Fruit fly (Drosophila melanogaster) whole organism, pupa: Measurements from ENCODE around the gene Or71a.
A peak's percentile ranks its signal among the peaks of the same experiment; 100 is the strongest.

Source experiments
- CG10348 ChIP-seq: fragments of 200-800 bp; sonication (Bioruptor generic); IDR thresholded peaks from 2 replicates; pipeline ENCODE4 v1.3.6; 2022; ENCODE audit warnings: missing biosample characterization, missing genetic modification characterization
- CG12605 ChIP-seq: fragments of 200-800 bp; sonication (Bioruptor generic); IDR thresholded peaks from 2 replicates; pipeline ENCODE4 v1.3.6; 2022; ENCODE audit warnings: missing biosample characterization, missing genetic modification characterization
- CG13204 ChIP-seq: fragments of 200-800 bp; sonication (Bioruptor generic); optimal IDR thresholded peaks from 2 replicates; lab custom pipeline; 2018; ENCODE audit warnings: missing biosample characterization, mild to moderate bottlenecking, missing genetic modification characterization, moderate library complexity
- CG14655 ChIP-seq: fragments of 200-800 bp; sonication (Bioruptor generic); optimal IDR thresholded peaks from 3 replicates; lab custom pipeline; 2017; ENCODE audit warnings: mild to moderate bottlenecking, missing biosample characterization, missing genetic modification reagents, missing genetic modification characterization
- CG15710 ChIP-seq: fragments of 200-800 bp; sonication (Bioruptor generic); optimal IDR thresholded peaks from 2 replicates; lab custom pipeline; 2018; ENCODE audit warnings: missing biosample characterization, mild to moderate bottlenecking, missing genetic modification characterization, moderate library complexity
- CG17806 ChIP-seq: fragments of 200-800 bp; sonication (Bioruptor generic); optimal IDR thresholded peaks from 2 replicates; lab custom pipeline; 2018; ENCODE audit warnings: missing biosample characterization, mild to moderate bottlenecking, missing genetic modification characterization, moderate library complexity
- CG32121 ChIP-seq: fragments of 200-800 bp; sonication (Bioruptor generic); IDR thresholded peaks from 2 replicates; pipeline ENCODE4 v1.3.6; 2022; ENCODE audit warnings: missing biosample characterization, missing genetic modification characterization
- CG34367 ChIP-seq: fragments of 200-800 bp; sonication (Bioruptor generic); optimal IDR thresholded peaks from 2 replicates; lab custom pipeline; 2018; ENCODE audit warnings: missing biosample characterization, mild to moderate bottlenecking, missing genetic modification characterization
- CG4496 ChIP-seq: fragments of 200-800 bp; sonication (Bioruptor generic); IDR thresholded peaks from 3 replicates; pipeline ENCODE4 v1.3.6; 2022; ENCODE audit warnings: missing biosample characterization, missing genetic modification characterization
- CG8159 ChIP-seq: fragments of 200-800 bp; sonication (Bioruptor generic); optimal IDR thresholded peaks from 3 replicates; lab custom pipeline; 2018; ENCODE audit warnings: missing biosample characterization, mild to moderate bottlenecking, missing genetic modification characterization, moderate library complexity
- CG8301 ChIP-seq: fragments of 200-800 bp; sonication (Bioruptor generic); optimal IDR thresholded peaks from 2 replicates; lab custom pipeline; 2018; ENCODE audit warnings: missing biosample characterization, mild to moderate bottlenecking, missing genetic modification characterization
- CG9948 ChIP-seq: fragments of 200-800 bp; sonication (Bioruptor generic); optimal IDR thresholded peaks from 2 replicates; lab custom pipeline; 2018; ENCODE audit warnings: missing biosample characterization, mild to moderate bottlenecking, missing genetic modification characterization, moderate library complexity
- D1 ChIP-seq: fragments of 200-800 bp; sonication (Bioruptor generic); optimal IDR thresholded peaks from 2 replicates; lab custom pipeline; 2018; ENCODE audit warnings: missing biosample characterization, mild to moderate bottlenecking, missing genetic modification characterization, moderate library complexity
- EcR ChIP-seq: fragments of 200-800 bp; sonication (Bioruptor generic); optimal IDR thresholded peaks from 3 replicates; lab custom pipeline; 2019; ENCODE audit warnings: missing biosample characterization, missing genetic modification characterization, mild to moderate bottlenecking, moderate library complexity, missing genetic modification reagents
- Ets98B ChIP-seq: fragments of 200-800 bp; sonication (Bioruptor generic); IDR thresholded peaks from 2 replicates; pipeline ENCODE4 v1.3.6; 2022; ENCODE audit warnings: missing biosample characterization, missing genetic modification characterization
- Pif1A ChIP-seq: fragments of 200-800 bp; sonication (Bioruptor generic); optimal IDR thresholded peaks from 3 replicates; lab custom pipeline; 2016; ENCODE audit warnings: missing biosample characterization, missing genetic modification characterization
- Pif1B ChIP-seq: fragments of 200-800 bp; sonication (Bioruptor generic); optimal IDR thresholded peaks from 3 replicates; lab custom pipeline; 2016; ENCODE audit warnings: missing biosample characterization, missing genetic modification characterization
- Snoo ChIP-seq: fragments of 200-800 bp; sonication (Bioruptor generic); optimal IDR thresholded peaks from 3 replicates; lab custom pipeline; 2017; ENCODE audit warnings: missing biosample characterization, mild to moderate bottlenecking, missing genetic modification characterization, inconsistent platforms
- fd96Ca ChIP-seq: fragments of 200-800 bp; sonication (Bioruptor generic); IDR thresholded peaks from 3 replicates; pipeline ENCODE4 v1.3.6; 2022; ENCODE audit warnings: missing biosample characterization, missing genetic modification characterization
- gl ChIP-seq: fragments of 200-800 bp; sonication (Bioruptor generic); optimal IDR thresholded peaks from 2 replicates; lab custom pipeline; 2018; ENCODE audit warnings: missing biosample characterization, mild to moderate bottlenecking, missing genetic modification characterization
- rn ChIP-seq: fragments of 200-800 bp; sonication (Bioruptor generic); IDR thresholded peaks from 2 replicates; pipeline ENCODE4 v1.3.6; 2022; ENCODE audit warnings: missing biosample characterization, missing genetic modification characterization

Gene Or71a

dm6 chr3L:15043465-15043864 is 34.8 kb downstream of the Or71a start:
- TF ChIP-seq CG4496 (GFP tag; lab: Robert Waterston, UW): no peak
- no peak for TF ChIP-seq CG13204 (GFP tag; lab: Kevin White, UChicago)
- TF ChIP-seq CG32121 (GFP tag; lab: Robert Waterston, UW): no peak
- no peak for TF ChIP-seq Pif1A
- no peak for TF ChIP-seq gl
- no peak for TF ChIP-seq CG15710 (tag; lab: Kevin White, UChicago)
- no peak for TF ChIP-seq rn (GFP tag; lab: Robert Waterston, UW)
- no peak for TF ChIP-seq CG12605
- no peak for TF ChIP-seq CG17806 (tag; lab: Kevin White, UChicago)
- TF ChIP-seq CG14655 (GFP tag; lab: Kevin White, UChicago): no peak
- TF ChIP-seq Snoo (tag; lab: Kevin White, UChicago): no peak
- no peak for TF ChIP-seq EcR (GFP tag; lab: Kevin White, UChicago)
- TF ChIP-seq CG10348 (GFP tag; lab: Robert Waterston, UW): no peak
- no peak for TF ChIP-seq D1 (tag; lab: Kevin White, UChicago)
- no peak for TF ChIP-seq CG8159 (tag; lab: Kevin White, UChicago)
- no peak for TF ChIP-seq CG34367
- no peak for TF ChIP-seq CG9948 (tag; lab: Kevin White, UChicago)
- TF ChIP-seq fd96Ca (GFP tag; lab: Robert Waterston, UW): no peak

- TF ChIP-seq CG9948 (tag; lab: Kevin White, UChicago) (no peak), gl (no peak), CG10348 (GFP tag; lab: Robert Waterston, UW) (no peak), CG4496 (GFP tag; lab: Robert Waterston, UW) (no peak), CG8159 (tag; lab: Kevin White, UChicago) (no peak), CG34367 (no peak), rn (GFP tag; lab: Robert Waterston, UW) (no peak), CG12605 (no peak), CG17806 (tag; lab: Kevin White, UChicago) (no peak), CG14655 (GFP tag; lab: Kevin White, UChicago) (no peak), Pif1B (GFP tag; lab: Kevin White, UChicago) (no peak), Pif1A (no peak), CG8301 (tag; lab: Kevin White, UChicago) (no peak), fd96Ca (GFP tag; lab: Robert Waterston, UW) (no peak), CG15710 (tag; lab: Kevin White, UChicago) (no peak), CG32121 (GFP tag; lab: Robert Waterston, UW) (no peak)
These were observed 35.8 kb downstream of the Or71a start, which contains the start of gene Rpn12R for dm6 chr3L:15042470-15042869. Gene Rpn12R, minus strand, starts transcription at chr3L:15042570.

- no peak for TF ChIP-seq fd96Ca (GFP tag; lab: Robert Waterston, UW)
- no peak for TF ChIP-seq EcR (GFP tag; lab: Kevin White, UChicago)
- TF ChIP-seq CG8301 (tag; lab: Kevin White, UChicago): no peak
- no peak for TF ChIP-seq CG17806 (tag; lab: Kevin White, UChicago)
- TF ChIP-seq CG12605: no peak
- TF ChIP-seq CG32121 (GFP tag; lab: Robert Waterston, UW): no peak
- TF ChIP-seq CG8159 (tag; lab: Kevin White, UChicago): no peak
- no peak for TF ChIP-seq Pif1A
- no peak for TF ChIP-seq rn (GFP tag; lab: Robert Waterston, UW)
- TF ChIP-seq CG15710 (tag; lab: Kevin White, UChicago): no peak
- no peak for TF ChIP-seq CG9948 (tag; lab: Kevin White, UChicago)
- TF ChIP-seq CG4496 (GFP tag; lab: Robert Waterston, UW): no peak
- no peak for TF ChIP-seq gl
- TF ChIP-seq Pif1B (GFP tag; lab: Kevin White, UChicago): no peak
- TF ChIP-seq Ets98B: no peak
- no peak for TF ChIP-seq CG14655 (GFP tag; lab: Kevin White, UChicago)
- no peak for TF ChIP-seq CG13204 (GFP tag; lab: Kevin White, UChicago)
- no peak for TF ChIP-seq CG34367
These were observed 37.8 kb downstream of the Or71a start for dm6 chr3L:15040329-15040886.

- TF ChIP-seq rn (GFP tag; lab: Robert Waterston, UW) (no peak), CG10348 (GFP tag; lab: Robert Waterston, UW) (no peak), CG34367 (no peak), CG13204 (GFP tag; lab: Kevin White, UChicago) (no peak), CG8159 (tag; lab: Kevin White, UChicago) (no peak), CG8301 (tag; lab: Kevin White, UChicago) (no peak), EcR (GFP tag; lab: Kevin White, UChicago) (no peak), CG4496 (GFP tag; lab: Robert Waterston, UW) (no peak), gl (no peak), CG9948 (tag; lab: Kevin White, UChicago) (no peak), Pif1B (GFP tag; lab: Kevin White, UChicago) (no peak), fd96Ca (GFP tag; lab: Robert Waterston, UW) (no peak), CG17806 (tag; lab: Kevin White, UChicago) (no peak), CG32121 (GFP tag; lab: Robert Waterston, UW) (no peak), CG14655 (GFP tag; lab: Kevin White, UChicago) (no peak)
These were observed 38.7 kb downstream of the Or71a start for dm6 chr3L:15039510-15039909.

- TF ChIP-seq fd96Ca (GFP tag; lab: Robert Waterston, UW) (no peak), CG17806 (tag; lab: Kevin White, UChicago) (no peak), Pif1A (peak; percentile 5), CG32121 (GFP tag; lab: Robert Waterston, UW) (no peak), CG9948 (tag; lab: Kevin White, UChicago) (no peak), rn (GFP tag; lab: Robert Waterston, UW) (no peak), CG15710 (tag; lab: Kevin White, UChicago) (no peak), CG14655 (GFP tag; lab: Kevin White, UChicago) (peak; percentile 31), EcR (GFP tag; lab: Kevin White, UChicago) (no peak), Snoo (tag; lab: Kevin White, UChicago) (no peak), Ets98B (no peak), CG10348 (GFP tag; lab: Robert Waterston, UW) (no peak), CG8301 (tag; lab: Kevin White, UChicago) (no peak), CG8159 (tag; lab: Kevin White, UChicago) (peak; percentile 41), CG4496 (GFP tag; lab: Robert Waterston, UW) (no peak)
- TF ChIP-seq, all 21 proteins: peak for 3
These were observed 42.7 kb downstream of the Or71a start for dm6 chr3L:15035585-15035984.
